Worm (Caenorhabditis elegans): ENCODE measurements around the gene Y46G5A.14.

- no peak for TF ChIP-seq him-1 (tag; optimal IDR thresholded peaks at IDR 0.05)
- no peak for TF ChIP-seq W03F9.2 (tag; optimal IDR thresholded peaks at IDR 0.05)
- TF ChIP-seq dao-5 (tag; optimal IDR thresholded peaks at IDR 0.05): no peak
Measured at ce11 chrII:12787831-12788248, 13.3 kb downstream of the Y46G5A.14 start, which contains the start of gene alkb-7.
